In genomic region chrX:2903715-2904419, ce11 we compare ENCODE assay signal across 2 worm cellular contexts.
A peak's percentile ranks its signal among the peaks of the same experiment; 100 is the strongest.
TF ChIP-seq lines count a peak whose summit lies in the region.

No protein-coding gene starts in this region.

TF ChIP-seq in whole organism, L1 larva, 84 proteins besides CTCF, POLR2A, EP300 and RAD21 (continued from another document):
- TF ChIP-seq unc-62 (GFP tag; optimal IDR thresholded peaks at IDR 0.05; lab: Kevin White, UChicago) (no peak), lin-14 (GFP tag; optimal IDR thresholded peaks at IDR 0.05; lab: Kevin White, UChicago) (peak; percentile 65), zag-1 (tag; optimal IDR thresholded peaks at IDR 0.05; lab: Kevin White, UChicago) (no peak), ces-1 (GFP tag; optimal IDR thresholded peaks at IDR 0.05; lab: Kevin White, UChicago) (no peak), elt-2 (tag; optimal IDR thresholded peaks at IDR 0.05; lab: Kevin White, UChicago) (peak; percentile 44), vab-15 (tag; optimal IDR thresholded peaks at IDR 0.05; lab: Kevin White, UChicago) (no peak), fkh-4 (tag; optimal IDR thresholded peaks at IDR 0.05; lab: Kevin White, UChicago; ENCODE audit: borderline replicate concordance) (no peak), tlp-1 (tag; optimal IDR thresholded peaks at IDR 0.05; lab: Kevin White, UChicago) (no peak), snu-23 (GFP tag; optimal IDR thresholded peaks at IDR 0.05; lab: Kevin White, UChicago) (peak; percentile 13), ets-5 (GFP tag; IDR thresholded peaks at IDR 0.05; lab: Robert Waterston, UW) (no peak), ztf-11 (tag; optimal IDR thresholded peaks at IDR 0.05; lab: Kevin White, UChicago) (no peak), ceh-90 (tag; optimal IDR thresholded peaks at IDR 0.05; lab: Kevin White, UChicago) (no peak), blmp-1 (tag; optimal IDR thresholded peaks at IDR 0.05; lab: Kevin White, UChicago) (peak; percentile 46), mdl-1 (tag; optimal IDR thresholded peaks at IDR 0.05; lab: Kevin White, UChicago) (no peak), mep-1 (tag; optimal IDR thresholded peaks at IDR 0.05; lab: Kevin White, UChicago) (peak; percentile 50), nhr-12 (tag; optimal IDR thresholded peaks at IDR 0.05; lab: Kevin White, UChicago) (no peak), hlh-4 (tag; optimal IDR thresholded peaks at IDR 0.05; lab: Kevin White, UChicago) (no peak), fkh-10 (GFP tag; optimal IDR thresholded peaks at IDR 0.05; lab: Kevin White, UChicago) (no peak)
TF ChIP-seq in whole organism, L1 larva: peak in this region for 6.

TF ChIP-seq in whole organism, L3 larva, 47 proteins besides CTCF, POLR2A, EP300 and RAD21 (continued from another document):
- TF ChIP-seq sea-2 (GFP tag; optimal IDR thresholded peaks at IDR 0.05; lab: Kevin White, UChicago) (no peak), unc-62 (GFP tag; optimal IDR thresholded peaks at IDR 0.05; lab: Kevin White, UChicago) (peak; percentile 83), nhr-76 (tag; optimal IDR thresholded peaks at IDR 0.05; lab: Kevin White, UChicago) (no peak), ama-1 (optimal IDR thresholded peaks at IDR 0.05; lab: Kevin White, UChicago) (no peak), zag-1 (tag; optimal IDR thresholded peaks at IDR 0.05; lab: Kevin White, UChicago) (no peak), pqm-1 (tag; optimal IDR thresholded peaks at IDR 0.05; lab: Kevin White, UChicago) (peak; percentile 35), nhr-67 (tag; optimal IDR thresholded peaks at IDR 0.05; lab: Kevin White, UChicago) (no peak), ztf-11 (tag; optimal IDR thresholded peaks at IDR 0.05; lab: Kevin White, UChicago) (no peak), mml-1 (tag; optimal IDR thresholded peaks at IDR 0.05; lab: Kevin White, UChicago) (peak; percentile 20), snpc-4 (tag; optimal IDR thresholded peaks at IDR 0.05; lab: Kevin White, UChicago) (no peak), tbx-2 (tag; optimal IDR thresholded peaks at IDR 0.05; lab: Kevin White, UChicago) (no peak), fkh-10 (GFP tag; optimal IDR thresholded peaks at IDR 0.05; lab: Kevin White, UChicago) (no peak), fkh-2 (tag; optimal IDR thresholded peaks at IDR 0.05; lab: Kevin White, UChicago) (no peak), nhr-43 (tag; optimal IDR thresholded peaks at IDR 0.05; lab: Kevin White, UChicago; ENCODE audit: poor library complexity, severe bottlenecking) (no peak), elt-1 (tag; optimal IDR thresholded peaks at IDR 0.05; lab: Kevin White, UChicago) (no peak), egl-5 (tag; optimal IDR thresholded peaks at IDR 0.05; lab: Kevin White, UChicago) (no peak), aly-2 (tag; optimal IDR thresholded peaks at IDR 0.05; lab: Kevin White, UChicago) (no peak), nhr-77 (tag; optimal IDR thresholded peaks at IDR 0.05; lab: Kevin White, UChicago) (no peak), elt-2 (tag; optimal IDR thresholded peaks at IDR 0.05; lab: Kevin White, UChicago) (peak; percentile 48), eor-1 (tag; optimal IDR thresholded peaks at IDR 0.05; lab: Kevin White, UChicago) (no peak), lin-39 (tag; optimal IDR thresholded peaks at IDR 0.05; lab: Kevin White, UChicago) (no peak), ztf-4 (tag; optimal IDR thresholded peaks at IDR 0.05; lab: Kevin White, UChicago) (no peak), pha-4 (tag; optimal IDR thresholded peaks at IDR 0.05; lab: Kevin White, UChicago) (peak; percentile 27), hmg-11 (tag; optimal IDR thresholded peaks at IDR 0.05; lab: Kevin White, UChicago) (no peak), lsy-12 (tag; optimal IDR thresholded peaks at IDR 0.05; lab: Kevin White, UChicago) (no peak), ceh-9 (tag; optimal IDR thresholded peaks at IDR 0.05; lab: Kevin White, UChicago) (no peak), egl-27 (tag; optimal IDR thresholded peaks at IDR 0.05; lab: Kevin White, UChicago) (no peak), ZK546.5 (tag; optimal IDR thresholded peaks at IDR 0.05; lab: Kevin White, UChicago) (no peak)
